Worm (Caenorhabditis elegans) whole organism, L4 larva: Measurements from ENCODE around the gene F31B9.2.

ENCODE experiments used
- F44E2.7 ChIP-seq: fragments of 200-800 bp; sonication (Bioruptor generic); IDR thresholded peaks from 2 replicates; pipeline ENCODE4 v2.1.2; 2022; ENCODE audit warnings: missing genetic modification characterization, missing compliant biosample characterization
- T20F7.1 ChIP-seq: fragments of 200-800 bp; sonication (Bioruptor generic); optimal IDR thresholded peaks from 2 replicates; lab custom pipeline; 2018; ENCODE audit warnings: mild to moderate bottlenecking, missing genetic modification characterization, missing compliant biosample characterization
- ZK546.5 ChIP-seq, 2 experiments: sonication (generic microtip); optimal IDR thresholded peaks; 2 replicates each; lab custom pipeline; 2017; ENCODE audit warnings: missing biosample characterization in 2 of 2, missing genetic modification characterization in 2 of 2
- aly-2 ChIP-seq: sonication (generic microtip); optimal IDR thresholded peaks from 2 replicates; lab custom pipeline; 2018; ENCODE audit warnings: missing biosample characterization, missing genetic modification characterization
- ama-1 ChIP-seq: fragments of 150-350 bp; optimal IDR thresholded peaks from 2 replicates; lab custom pipeline; 2014; ENCODE audit warnings: inconsistent platforms, mixed read lengths
- arid-1 ChIP-seq: fragments of 200-800 bp; sonication (Bioruptor generic); conservative IDR thresholded peaks from 2 replicates; pipeline ENCODE4 v1.3.6; 2022; ENCODE audit warnings: missing genetic modification reagents, missing genetic modification characterization, missing compliant biosample characterization
- ceh-20 ChIP-seq: fragments of 200-800 bp; sonication (Bioruptor generic); IDR thresholded peaks from 2 replicates; pipeline ENCODE4 v1.3.6; 2022; ENCODE audit warnings: missing genetic modification reagents, missing genetic modification characterization, missing compliant biosample characterization
- ceh-44 ChIP-seq: fragments of 200-800 bp; sonication (Bioruptor generic); IDR thresholded peaks from 2 replicates; pipeline ENCODE4 v1.3.6; 2022; ENCODE audit warnings: missing genetic modification reagents, missing genetic modification characterization, missing compliant biosample characterization
- ceh-62 ChIP-seq: sonication (generic microtip); optimal IDR thresholded peaks from 2 replicates; lab custom pipeline; 2017; ENCODE audit warnings: missing biosample characterization, missing genetic modification characterization
- ceh-82 ChIP-seq: sonication (generic microtip); optimal IDR thresholded peaks from 2 replicates; lab custom pipeline; 2017; ENCODE audit warnings: missing biosample characterization, missing genetic modification characterization
- ctbp-1 ChIP-seq: fragments of 200-800 bp; sonication (Bioruptor generic); IDR thresholded peaks from 2 replicates; pipeline ENCODE4 v1.3.6; 2022; ENCODE audit warnings: missing genetic modification reagents, missing genetic modification characterization, missing compliant biosample characterization
- daf-16 ChIP-seq, 3 experiments: sonication (generic microtip); optimal IDR thresholded peaks; 2 replicates each; lab custom pipeline; 2016 to 2017; ENCODE audit warnings: missing genetic modification characterization in 3 of 3, missing genetic modification reagents in 3 of 3, mild to moderate bottlenecking in 2 of 3, missing compliant biosample characterization in 2 of 3, missing biosample characterization in 1 of 3, moderate library complexity in 1 of 3
- dmd-6 ChIP-seq: fragments of 200-800 bp; sonication (Bioruptor generic); IDR thresholded peaks from 2 replicates; pipeline ENCODE4 v1.3.6; 2022; ENCODE audit warnings: missing genetic modification reagents, missing genetic modification characterization, missing compliant biosample characterization
- egl-27 ChIP-seq: sonication (generic microtip); optimal IDR thresholded peaks from 3 replicates; lab custom pipeline; 2017; ENCODE audit warnings: missing biosample characterization, missing genetic modification reagents, missing genetic modification characterization
- fos-1 ChIP-seq: fragments of 150-350 bp; optimal IDR thresholded peaks from 2 replicates; lab custom pipeline; 2014; ENCODE audit warnings: missing biosample characterization, missing genetic modification characterization
- hlh-30 ChIP-seq: sonication (generic microtip); optimal IDR thresholded peaks from 2 replicates; lab custom pipeline; 2017; ENCODE audit warnings: antibody characterized with exemption, mild to moderate bottlenecking, missing genetic modification characterization, missing compliant biosample characterization; ENCODE audit not compliant: insufficient read depth
- hmg-1.1 ChIP-seq: fragments of 200-800 bp; sonication (Bioruptor generic); IDR thresholded peaks from 2 replicates; pipeline ENCODE4 v1.3.6; 2022; ENCODE audit warnings: missing genetic modification reagents, missing genetic modification characterization, missing compliant biosample characterization
- jun-1 ChIP-seq: fragments of 150-350 bp; optimal IDR thresholded peaks from 2 replicates; lab custom pipeline; 2014; ENCODE audit warnings: missing biosample characterization, missing genetic modification reagents, missing genetic modification characterization
- lin-1 ChIP-seq: fragments of 200-800 bp; sonication (Bioruptor generic); IDR thresholded peaks from 2 replicates; pipeline ENCODE4 v1.3.6; 2022; ENCODE audit warnings: missing genetic modification reagents, missing genetic modification characterization, missing compliant biosample characterization
- lin-29 ChIP-seq: fragments of 200-800 bp; sonication (Bioruptor generic); IDR thresholded peaks from 2 replicates; pipeline ENCODE4 v1.3.6; 2022; ENCODE audit warnings: missing genetic modification reagents, missing genetic modification characterization, missing compliant biosample characterization
- lsy-2 ChIP-seq, 2 experiments: fragments of 150-350 bp in 1 of 2; sonication (generic microtip) in 1 of 2; optimal IDR thresholded peaks; 2 replicates each; lab custom pipeline; 2014 to 2017; ENCODE audit warnings: missing biosample characterization in 2 of 2, missing genetic modification characterization in 2 of 2
- mxl-2 ChIP-seq: fragments of 200-800 bp; sonication (Bioruptor generic); conservative IDR thresholded peaks from 2 replicates; pipeline ENCODE4 v1.3.6; 2022; ENCODE audit warnings: missing genetic modification reagents, missing genetic modification characterization, missing compliant biosample characterization
- nhr-11 ChIP-seq: fragments of 150-350 bp; optimal IDR thresholded peaks from 2 replicates; lab custom pipeline; 2014; ENCODE audit warnings: missing biosample characterization, missing genetic modification characterization
- nhr-111 ChIP-seq: fragments of 200-800 bp; sonication (Bioruptor generic); optimal IDR thresholded peaks from 2 replicates; lab custom pipeline; 2018; ENCODE audit warnings: mild to moderate bottlenecking, missing genetic modification characterization, missing compliant biosample characterization
- nhr-237 ChIP-seq: sonication (generic microtip); optimal IDR thresholded peaks from 2 replicates; lab custom pipeline; 2017; ENCODE audit warnings: missing biosample characterization, missing genetic modification characterization
- nhr-42 ChIP-seq: fragments of 200-800 bp; sonication (Bioruptor generic); IDR thresholded peaks from 2 replicates; pipeline ENCODE4 v1.3.6; 2022; ENCODE audit warnings: missing genetic modification characterization, missing compliant biosample characterization
- nhr-48 ChIP-seq: sonication (generic microtip); optimal IDR thresholded peaks from 2 replicates; lab custom pipeline; 2016; ENCODE audit warnings: mild to moderate bottlenecking, missing genetic modification characterization, missing compliant biosample characterization
- nhr-76 ChIP-seq: fragments of 150-350 bp; optimal IDR thresholded peaks from 2 replicates; lab custom pipeline; 2014; ENCODE audit warnings: missing biosample characterization, missing genetic modification characterization
- pha-4 ChIP-seq, 2 experiments: fragments of 150-350 bp in 1 of 2; fragments of 200-800 bp in 1 of 2; sonication (Bioruptor generic) in 1 of 2; IDR thresholded peaks in 1 of 2; optimal IDR thresholded peaks in 1 of 2; 2 replicates each; pipeline versions ENCODE4 v1.3.6 to Lab custom; 2014 to 2022; ENCODE audit warnings: missing genetic modification characterization in 2 of 2, missing genetic modification reagents in 2 of 2, missing biosample characterization in 1 of 2, missing compliant biosample characterization in 1 of 2
- set-16 ChIP-seq: fragments of 200-800 bp; sonication (Bioruptor generic); IDR thresholded peaks from 2 replicates; pipeline ENCODE4 v1.3.6; 2022; ENCODE audit warnings: missing genetic modification reagents, missing genetic modification characterization, missing compliant biosample characterization
- tag-97 ChIP-seq: fragments of 200-800 bp; sonication (Bioruptor generic); IDR thresholded peaks from 2 replicates; pipeline ENCODE4 v1.3.6; 2022; ENCODE audit warnings: missing genetic modification characterization, missing compliant biosample characterization
- tra-1 ChIP-seq: fragments of 200-800 bp; sonication (Bioruptor generic); IDR thresholded peaks from 2 replicates; pipeline ENCODE4 v1.3.6; 2022; ENCODE audit warnings: missing genetic modification reagents, missing genetic modification characterization, missing compliant biosample characterization
- unc-130 ChIP-seq: sonication (generic microtip); optimal IDR thresholded peaks from 2 replicates; lab custom pipeline; 2016; ENCODE audit warnings: missing genetic modification reagents, missing genetic modification characterization, missing compliant biosample characterization
- unc-39 ChIP-seq: sonication (generic microtip); optimal IDR thresholded peaks from 2 replicates; lab custom pipeline; 2017; ENCODE audit warnings: missing biosample characterization, missing genetic modification characterization
- zfp-2 ChIP-seq: sonication (generic microtip); optimal IDR thresholded peaks from 2 replicates; lab custom pipeline; 2016; ENCODE audit warnings: mild to moderate bottlenecking, missing genetic modification characterization, missing compliant biosample characterization
- ztf-11 ChIP-seq: fragments of 150-350 bp; optimal IDR thresholded peaks from 2 replicates; lab custom pipeline; 2014; ENCODE audit warnings: missing biosample characterization, missing genetic modification characterization
- ztf-7 ChIP-seq: fragments of 150-350 bp; optimal IDR thresholded peaks from 2 replicates; lab custom pipeline; 2014; ENCODE audit warnings: missing biosample characterization, missing genetic modification characterization

F31B9.2 gene

DNA sequence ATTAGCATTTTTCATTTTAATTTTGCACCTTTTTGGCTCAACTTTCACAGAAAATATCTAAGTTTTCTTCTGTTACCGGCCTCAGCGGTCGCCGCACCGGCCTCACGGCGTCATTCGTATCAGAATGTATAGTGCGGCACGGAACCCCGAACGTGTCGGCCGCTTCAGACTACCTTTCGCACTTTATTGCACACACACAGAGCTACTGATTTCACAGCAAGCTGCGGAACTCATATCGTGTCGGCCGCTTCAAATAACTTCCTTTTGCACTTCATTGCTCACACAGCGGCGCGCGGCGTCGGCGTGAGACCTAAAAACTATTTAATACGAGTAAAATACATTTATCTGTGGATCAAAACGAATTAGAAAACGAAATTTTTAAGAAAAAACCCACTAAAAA, 32.7 kb upstream of the F31B9.2 start:
- TF ChIP-seq pha-4 (GFP tag; IDR thresholded peaks at IDR 0.05; lab: Robert Waterston, UW) (no peak), pha-4 (tag; optimal IDR thresholded peaks at IDR 0.05; lab: Kevin White, UChicago) (no peak), hlh-30 (tag; lab: Kevin White, UChicago) (no peak), ztf-7 (tag; lab: Kevin White, UChicago) (no peak), aly-2 (tag; lab: Kevin White, UChicago) (no peak), fos-1 (tag; lab: Kevin White, UChicago) (no peak), ZK546.5 (tag; optimal IDR thresholded peaks at IDR 0.05; lab: Kevin White, UChicago) (no peak), ceh-82 (tag; lab: Kevin White, UChicago) (no peak), nhr-11 (no peak), zfp-2 (no peak), ceh-44 (GFP tag; lab: Robert Waterston, UW) (no peak), tra-1 (GFP tag; lab: Robert Waterston, UW) (no peak)

DNA sequence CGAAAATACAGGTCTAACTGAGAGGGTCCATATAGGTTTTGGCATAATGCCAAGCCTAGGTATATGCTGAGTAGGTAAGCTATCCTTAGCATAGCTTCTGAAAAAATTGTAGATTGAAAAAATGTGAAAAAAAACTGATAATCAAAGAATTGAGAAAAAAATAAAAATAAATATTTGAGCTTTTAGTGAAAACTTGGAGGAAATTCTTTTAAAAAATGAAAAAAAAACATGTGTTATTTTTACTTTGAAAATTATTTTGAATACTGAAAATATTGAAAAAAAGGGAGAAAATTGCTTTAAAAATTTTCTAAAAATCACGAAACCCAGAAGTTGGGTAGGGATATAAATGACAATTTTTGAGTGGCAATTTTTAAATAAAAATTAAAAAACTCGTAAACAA, 29.7 kb upstream of the F31B9.2 start, which contains the start of gene F53H4.3:
Gene F53H4.3 (minus strand): TSS at position 101 of the 400 bp plus-strand sequence.
- TF ChIP-seq lsy-2 (tag; optimal IDR thresholded peaks at IDR 0.05; lab: Kevin White, UChicago) (no peak), unc-130 (no peak), hlh-30 (tag; lab: Kevin White, UChicago) (no peak), unc-39 (no peak), lin-29 (no peak), ama-1 (lab: Kevin White, UChicago) (no peak), mxl-2 (GFP tag; lab: Robert Waterston, UW) (no peak), daf-16 (GFP tag; optimal IDR thresholded peaks at IDR 0.05; lab: Kevin White, UChicago) (no peak), daf-16 (tag; optimal IDR thresholded peaks at IDR 0.05; lab: Kevin White, UChicago) (no peak)

DNA sequence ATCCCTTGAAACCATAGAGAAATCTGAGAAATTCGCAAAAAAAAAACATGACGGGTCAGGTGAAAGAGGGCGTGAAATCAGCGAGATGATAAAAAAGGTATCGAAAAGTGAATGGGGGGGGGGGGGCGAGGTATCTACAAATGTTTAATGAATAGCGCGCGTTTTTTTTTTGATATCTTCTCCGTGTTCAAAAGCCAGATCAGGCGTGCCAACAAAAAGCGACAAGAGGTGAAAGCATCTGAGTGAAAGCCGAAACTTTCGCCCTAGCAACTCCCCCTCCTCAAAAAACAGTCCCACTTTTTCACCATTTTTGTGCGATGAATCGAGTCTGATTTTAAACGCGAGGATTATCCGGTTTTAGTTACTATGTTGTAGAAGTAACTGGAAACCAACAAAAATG, 29.2 kb upstream of the F31B9.2 start:
- TF ChIP-seq nhr-76 (tag; lab: Kevin White, UChicago) (no peak), unc-39 (no peak), hlh-30 (tag; lab: Kevin White, UChicago) (no peak), ztf-11 (tag; lab: Kevin White, UChicago) (no peak), tag-97 (no peak), mxl-2 (GFP tag; lab: Robert Waterston, UW) (no peak), nhr-42 (GFP tag; lab: Robert Waterston, UW) (no peak), T20F7.1 (GFP tag; lab: Kevin White, UChicago) (no peak), ctbp-1 (GFP tag; lab: Robert Waterston, UW) (no peak), unc-130 (no peak), lin-1 (GFP tag; lab: Robert Waterston, UW) (no peak), nhr-111 (no peak), egl-27 (tag; lab: Kevin White, UChicago) (no peak)
- TF ChIP-seq, all 104 proteins: peak for 0

DNA sequence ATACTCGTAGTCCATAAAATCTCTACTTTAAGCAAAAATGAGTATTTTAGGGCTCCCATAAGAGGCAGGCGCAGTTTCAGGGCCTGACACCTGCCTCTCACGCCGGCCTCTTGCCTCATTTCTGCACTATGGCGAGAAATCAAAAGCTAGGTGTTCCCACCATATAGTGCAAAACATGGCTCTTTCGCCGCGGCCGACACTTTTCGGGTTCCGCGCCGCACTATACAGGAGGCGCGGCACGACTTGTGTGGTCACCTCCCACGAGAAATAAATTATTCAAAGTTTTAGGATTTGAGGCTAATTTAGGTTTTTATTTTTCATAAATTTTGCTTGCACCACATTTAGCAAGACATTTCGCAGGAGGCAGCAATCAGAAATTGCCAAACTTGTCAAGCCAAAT, 24.6 kb upstream of the F31B9.2 start:
- TF ChIP-seq nhr-237 (no peak), set-16 (GFP tag; lab: Robert Waterston, UW) (peak; percentile 15; the same call in 1 of the 2 replicates)

DNA sequence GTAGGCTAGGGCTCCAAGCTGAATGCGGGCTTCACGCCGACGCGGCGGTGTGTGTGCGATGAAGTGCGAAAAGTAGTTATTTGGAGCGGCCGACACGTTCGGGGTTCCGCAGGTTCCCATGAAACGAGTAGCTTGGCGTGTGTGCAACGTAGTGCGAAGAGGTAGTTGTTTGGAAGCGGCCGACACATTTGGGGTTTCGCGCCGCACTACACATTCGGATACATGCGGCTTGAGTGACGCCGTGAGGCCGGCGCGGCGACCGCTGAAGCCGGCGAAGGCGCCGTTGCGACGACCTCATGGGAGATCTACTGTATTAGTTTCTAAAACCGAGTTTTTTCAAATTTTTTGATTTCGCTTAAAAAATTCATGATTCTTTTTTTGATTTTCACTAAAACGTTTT, 16.0 kb upstream of the F31B9.2 start:
- TF ChIP-seq jun-1, result no peak
- no peak for TF ChIP-seq ceh-62 (tag; lab: Kevin White, UChicago)
- no peak for TF ChIP-seq nhr-48
- peak; percentile 74 for TF ChIP-seq set-16 (GFP tag; lab: Robert Waterston, UW)
- TF ChIP-seq dmd-6, result no peak
- TF ChIP-seq ztf-7 (tag; lab: Kevin White, UChicago), result no peak
- TF ChIP-seq ztf-11 (tag; lab: Kevin White, UChicago), result no peak
- TF ChIP-seq arid-1, result no peak
- TF ChIP-seq nhr-11, result no peak
- TF ChIP-seq ceh-20 (GFP tag; lab: Robert Waterston, UW), result no peak
- TF ChIP-seq fos-1 (tag; lab: Kevin White, UChicago), result no peak
- no peak for TF ChIP-seq ceh-44 (GFP tag; lab: Robert Waterston, UW)
- no peak for TF ChIP-seq hmg-1.1 (GFP tag; lab: Robert Waterston, UW)
- TF ChIP-seq F44E2.7, result 0 out of 2 replicates have a peak, but pooled peaks have one; percentile 7
- no peak for TF ChIP-seq tra-1 (GFP tag; lab: Robert Waterston, UW)
- TF ChIP-seq aly-2 (tag; lab: Kevin White, UChicago), result no peak
